Worm (Caenorhabditis elegans): ENCODE results near the gene W09H1.4.
A peak's percentile ranks its signal among the peaks of the same experiment; 100 is the strongest.

Gene W09H1.4

DNA sequence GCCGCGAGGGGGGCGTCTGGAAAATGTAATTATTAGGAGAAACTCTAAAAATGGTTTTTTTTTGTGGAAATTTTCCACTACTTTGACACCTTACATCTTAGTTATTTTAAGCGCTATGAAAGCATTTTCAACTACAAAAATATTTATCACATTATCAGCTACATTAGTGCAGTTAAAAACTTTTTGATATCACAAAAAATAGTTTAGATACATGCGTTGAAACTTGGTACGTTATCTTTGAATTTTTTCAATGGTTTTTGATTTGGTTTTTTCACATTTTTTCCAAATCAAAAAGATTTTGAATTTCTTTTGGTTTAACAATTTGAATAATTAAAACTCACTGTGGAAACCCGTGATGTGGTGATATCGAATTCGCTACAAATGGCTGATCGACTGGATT is 20.3 kb upstream of the W09H1.4 start:
- no peak for TF ChIP-seq dve-1 (tag; optimal IDR thresholded peaks at IDR 0.05)
- no peak for TF ChIP-seq eyg-1 (tag; optimal IDR thresholded peaks at IDR 0.05)
- no peak for TF ChIP-seq rnt-1 (tag; optimal IDR thresholded peaks at IDR 0.05)
- no peak for TF ChIP-seq mec-3 (tag; optimal IDR thresholded peaks at IDR 0.05; ENCODE audit: borderline replicate concordance)
- no peak for TF ChIP-seq ztf-16 (tag; optimal IDR thresholded peaks at IDR 0.05)
- TF ChIP-seq pat-9 (tag; optimal IDR thresholded peaks at IDR 0.05) = no peak
- no peak for TF ChIP-seq K09A11.1 (tag; optimal IDR thresholded peaks at IDR 0.05; ENCODE audit: insufficient read depth)
- no peak for TF ChIP-seq elt-4 (tag; optimal IDR thresholded peaks at IDR 0.05)
- TF ChIP-seq unc-42 (tag; optimal IDR thresholded peaks at IDR 0.05) = no peak
- TF ChIP-seq ceh-14 (tag; optimal IDR thresholded peaks at IDR 0.05) = no peak
- TF ChIP-seq hlh-13 (GFP tag; optimal IDR thresholded peaks at IDR 0.05) = no peak
- no peak for TF ChIP-seq lin-11 (tag; optimal IDR thresholded peaks at IDR 0.05)
- no peak for TF ChIP-seq ceh-2 (tag; optimal IDR thresholded peaks at IDR 0.05)
- TF ChIP-seq odd-2 (tag; optimal IDR thresholded peaks at IDR 0.05) = no peak
- TF ChIP-seq pag-3 (tag; optimal IDR thresholded peaks at IDR 0.05; ENCODE audit: borderline replicate concordance) = no peak
- no peak for TF ChIP-seq npax-4 (tag; optimal IDR thresholded peaks at IDR 0.05)
- no peak for TF ChIP-seq che-1 (tag; optimal IDR thresholded peaks at IDR 0.05)
- no peak for TF ChIP-seq elt-2 (tag; optimal IDR thresholded peaks at IDR 0.05)

DNA sequence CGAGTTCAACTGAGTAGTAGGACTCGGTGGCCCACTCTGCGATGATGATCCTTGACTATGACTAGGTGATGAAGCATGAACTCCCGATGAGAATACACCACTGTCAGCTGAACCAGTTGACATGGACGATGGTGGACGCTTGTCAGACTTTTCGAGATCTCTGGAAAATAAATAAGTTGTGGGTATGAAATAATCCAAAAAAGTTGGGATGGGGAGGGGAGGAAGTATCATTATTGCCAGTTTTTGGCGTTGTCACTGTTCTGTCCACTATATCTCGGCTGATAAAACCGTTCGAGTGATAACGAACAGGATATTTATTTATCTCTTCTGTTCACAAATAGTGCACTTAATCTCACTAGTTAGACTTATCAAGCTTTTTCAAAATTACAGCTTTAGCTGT is 19.3 kb upstream of the W09H1.4 start:
- no peak for TF ChIP-seq fkh-6 (tag; optimal IDR thresholded peaks at IDR 0.05)
- TF ChIP-seq pqm-1 (tag; optimal IDR thresholded peaks at IDR 0.05) = no peak
- TF ChIP-seq ceh-31 (tag; optimal IDR thresholded peaks at IDR 0.05) = no peak
- TF ChIP-seq ceh-19 (GFP tag; optimal IDR thresholded peaks at IDR 0.05) = no peak
- TF ChIP-seq lin-11 (tag; optimal IDR thresholded peaks at IDR 0.05) = no peak
- no peak for TF ChIP-seq ceh-34 (tag; optimal IDR thresholded peaks at IDR 0.05)
- no peak for TF ChIP-seq madf-2 (tag; optimal IDR thresholded peaks at IDR 0.05)
- no peak for TF ChIP-seq gmeb-2 (tag; optimal IDR thresholded peaks at IDR 0.05)
- no peak for TF ChIP-seq K09A11.1 (tag; optimal IDR thresholded peaks at IDR 0.05; ENCODE audit: insufficient read depth)
- TF ChIP-seq unc-3 (GFP tag; conservative IDR thresholded peaks at IDR 0.05) = no peak
- TF ChIP-seq unc-3 (tag; optimal IDR thresholded peaks at IDR 0.05) = no peak

DNA sequence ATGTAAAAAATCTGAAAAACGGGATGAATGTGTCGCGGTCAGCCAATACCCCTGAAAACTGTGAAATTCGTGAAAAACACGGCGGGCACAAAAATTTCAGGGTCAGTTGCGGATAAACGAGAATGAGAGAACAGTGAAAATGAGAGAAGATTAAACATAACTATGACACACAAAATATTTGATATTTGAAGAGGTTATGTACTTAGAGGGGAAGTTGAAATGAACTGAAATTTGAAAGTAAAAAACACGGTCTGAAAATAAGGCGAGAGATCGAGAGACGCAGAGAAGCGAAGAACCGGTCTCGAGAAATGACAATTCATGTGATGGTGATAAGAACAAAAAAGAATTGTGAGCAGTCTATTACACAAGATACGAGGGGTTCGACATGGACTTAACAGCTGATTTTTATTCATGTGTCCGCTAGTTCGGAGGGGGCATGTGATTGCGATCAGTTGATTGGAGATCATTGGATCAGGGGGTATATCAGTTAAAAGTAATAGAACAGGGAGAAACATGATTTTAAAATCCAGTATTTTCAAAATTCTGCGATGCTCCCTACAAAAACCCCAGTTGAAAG is 17.6 kb upstream of the W09H1.4 start, which contains the start of gene moe-3:
Gene moe-3, minus strand, starts transcription at position 51 of the 577 bp plus-strand sequence.
- TF ChIP-seq ref-2 (tag; optimal IDR thresholded peaks at IDR 0.05) (no peak), che-1 (tag; optimal IDR thresholded peaks at IDR 0.05) (no peak), hlh-8 (tag; optimal IDR thresholded peaks at IDR 0.05) (no peak), nhr-232 (tag; optimal IDR thresholded peaks at IDR 0.05) (no peak)

DNA sequence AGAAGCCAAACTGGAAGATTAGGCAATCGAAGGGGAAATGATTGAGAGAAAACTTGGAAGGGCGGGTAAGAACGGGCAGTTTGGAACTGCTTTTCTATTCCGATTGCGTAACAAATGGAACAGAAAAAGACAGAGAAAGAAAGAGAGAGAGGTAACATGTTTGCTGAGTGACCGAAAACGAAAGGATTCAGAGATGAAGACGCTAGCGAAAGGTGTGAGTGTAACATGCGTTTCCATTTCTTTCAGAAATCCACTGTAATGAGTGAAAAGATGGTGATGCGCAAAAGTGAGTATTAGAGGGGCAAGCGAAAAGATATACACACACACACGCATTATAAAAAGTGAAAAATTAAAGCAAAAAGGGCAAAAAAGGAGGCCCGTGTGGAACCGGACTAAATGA is 15.8 kb upstream of the W09H1.4 start:
- no peak for TF ChIP-seq fkh-6 (tag; optimal IDR thresholded peaks at IDR 0.05)
- TF ChIP-seq mec-3 (tag; optimal IDR thresholded peaks at IDR 0.05; ENCODE audit: borderline replicate concordance) = no peak
- TF ChIP-seq ceh-2 (tag; optimal IDR thresholded peaks at IDR 0.05) = no peak
- no peak for TF ChIP-seq nhr-11 (tag; optimal IDR thresholded peaks at IDR 0.05)
- no peak for TF ChIP-seq ahr-1 (tag; optimal IDR thresholded peaks at IDR 0.05)
- TF ChIP-seq hlh-8 (tag; optimal IDR thresholded peaks at IDR 0.05) = no peak
- no peak for TF ChIP-seq elt-2 (tag; optimal IDR thresholded peaks at IDR 0.05)

DNA sequence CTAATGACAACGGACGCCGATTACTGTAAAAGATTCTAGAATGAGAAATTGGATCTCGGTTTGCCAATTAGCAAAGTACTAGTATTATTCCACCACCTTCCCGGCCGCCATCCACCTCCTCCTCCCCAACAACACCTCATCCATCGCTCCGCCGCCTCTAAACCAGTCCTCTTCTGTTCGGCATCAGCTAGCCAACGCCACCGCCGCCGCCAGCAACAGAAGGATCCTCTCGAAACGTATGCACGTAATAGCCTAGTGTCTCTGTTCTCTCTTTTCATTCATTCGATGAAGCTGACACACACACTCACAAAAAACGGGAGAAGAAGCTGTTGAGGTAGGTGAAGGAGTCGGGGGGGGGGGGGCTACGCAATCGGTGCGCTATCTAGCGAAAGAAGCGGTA is 12.6 kb upstream of the W09H1.4 start:
- TF ChIP-seq ceh-30 (tag; optimal IDR thresholded peaks at IDR 0.05) = no peak
- TF ChIP-seq hlh-8 (tag; optimal IDR thresholded peaks at IDR 0.05) = no peak
- TF ChIP-seq ceh-2 (tag; optimal IDR thresholded peaks at IDR 0.05) = no peak
- no peak for TF ChIP-seq ceh-19 (GFP tag; optimal IDR thresholded peaks at IDR 0.05)
- TF ChIP-seq hlh-30 (tag; optimal IDR thresholded peaks at IDR 0.05; ENCODE audit: insufficient read depth) = no peak
- TF ChIP-seq pqm-1 (tag; optimal IDR thresholded peaks at IDR 0.05) = no peak
- 0 out of 2 replicates have a peak, but pooled peaks have one; percentile 27 for TF ChIP-seq ceh-45 (GFP tag; IDR thresholded peaks at IDR 0.05)
- TF ChIP-seq lin-11 (tag; optimal IDR thresholded peaks at IDR 0.05) = no peak
- TF ChIP-seq pha-2 (tag; optimal IDR thresholded peaks at IDR 0.05) = no peak

Data from whole organism, late embryonic.